Worm (Caenorhabditis elegans) whole organism, L4 larva: ENCODE measurements around the gene lyst-1.
A peak's percentile ranks its signal among the peaks of the same experiment; 100 is the strongest.

Experiments used
- Y105C5A.15 ChIP-seq: fragments of 200-800 bp; sonication (Bioruptor generic); IDR thresholded peaks from 2 replicates; pipeline ENCODE4 v1.3.6; 2022; ENCODE audit warnings: missing genetic modification characterization, missing compliant biosample characterization
- Y48G9A.11 ChIP-seq: fragments of 200-800 bp; sonication (Bioruptor generic); IDR thresholded peaks from 2 replicates; pipeline ENCODE4 v1.3.6; 2022; ENCODE audit warnings: missing genetic modification reagents, missing genetic modification characterization, missing compliant biosample characterization
- ZK337.2 ChIP-seq: fragments of 200-800 bp; sonication (Bioruptor generic); IDR thresholded peaks from 2 replicates; pipeline ENCODE4 v1.3.6; 2022; ENCODE audit warnings: missing genetic modification reagents, missing genetic modification characterization, missing compliant biosample characterization
- aha-1 ChIP-seq: fragments of 150-350 bp; peaks from one replicate; lab custom pipeline; 2014; ENCODE audit warnings: missing biosample characterization, missing genetic modification characterization
- ama-1 ChIP-seq: fragments of 150-350 bp; optimal IDR thresholded peaks from 2 replicates; lab custom pipeline; 2014; ENCODE audit warnings: inconsistent platforms, mixed read lengths
- attf-4 ChIP-seq: sonication (generic microtip); optimal IDR thresholded peaks from 3 replicates; lab custom pipeline; 2017; ENCODE audit warnings: missing biosample characterization, missing genetic modification characterization
- ceh-32 ChIP-seq: sonication (generic microtip); optimal IDR thresholded peaks from 2 replicates; lab custom pipeline; 2016; ENCODE audit warnings: mild to moderate bottlenecking, missing genetic modification characterization, missing compliant biosample characterization; ENCODE audit not compliant: poor library complexity
- ceh-44 ChIP-seq: fragments of 200-800 bp; sonication (Bioruptor generic); IDR thresholded peaks from 2 replicates; pipeline ENCODE4 v1.3.6; 2022; ENCODE audit warnings: missing genetic modification reagents, missing genetic modification characterization, missing compliant biosample characterization
- ceh-62 ChIP-seq: sonication (generic microtip); optimal IDR thresholded peaks from 2 replicates; lab custom pipeline; 2017; ENCODE audit warnings: missing biosample characterization, missing genetic modification characterization
- ceh-82 ChIP-seq: sonication (generic microtip); optimal IDR thresholded peaks from 2 replicates; lab custom pipeline; 2017; ENCODE audit warnings: missing biosample characterization, missing genetic modification characterization
- daf-8 ChIP-seq: fragments of 200-800 bp; sonication (Bioruptor generic); IDR thresholded peaks from 2 replicates; pipeline ENCODE4 v1.3.6; 2022; ENCODE audit warnings: missing genetic modification characterization, missing compliant biosample characterization
- dmd-6 ChIP-seq: fragments of 200-800 bp; sonication (Bioruptor generic); IDR thresholded peaks from 2 replicates; pipeline ENCODE4 v1.3.6; 2022; ENCODE audit warnings: missing genetic modification reagents, missing genetic modification characterization, missing compliant biosample characterization
- dmd-9 ChIP-seq: fragments of 200-800 bp; sonication (Bioruptor generic); IDR thresholded peaks from 2 replicates; pipeline ENCODE4 v1.3.6; 2022; ENCODE audit warnings: missing genetic modification reagents, missing genetic modification characterization, missing compliant biosample characterization
- duxl-1 ChIP-seq: sonication (generic microtip); optimal IDR thresholded peaks from 2 replicates; lab custom pipeline; 2016; ENCODE audit warnings: mild to moderate bottlenecking, missing genetic modification characterization, moderate library complexity, missing compliant biosample characterization; ENCODE audit not compliant: poor library complexity
- egl-43 ChIP-seq: fragments of 200-800 bp; sonication (Bioruptor generic); IDR thresholded peaks from 2 replicates; pipeline ENCODE4 v1.3.6; 2022; ENCODE audit warnings: missing genetic modification reagents, missing genetic modification characterization, missing compliant biosample characterization
- fkh-10 ChIP-seq: fragments of 150-350 bp; optimal IDR thresholded peaks from 2 replicates; lab custom pipeline; 2014; ENCODE audit warnings: missing biosample characterization, missing genetic modification reagents, missing genetic modification characterization
- fos-1 ChIP-seq: fragments of 150-350 bp; optimal IDR thresholded peaks from 2 replicates; lab custom pipeline; 2014; ENCODE audit warnings: missing biosample characterization, missing genetic modification characterization
- hmg-1.1 ChIP-seq: fragments of 200-800 bp; sonication (Bioruptor generic); IDR thresholded peaks from 2 replicates; pipeline ENCODE4 v1.3.6; 2022; ENCODE audit warnings: missing genetic modification reagents, missing genetic modification characterization, missing compliant biosample characterization
- jun-1 ChIP-seq: fragments of 150-350 bp; optimal IDR thresholded peaks from 2 replicates; lab custom pipeline; 2014; ENCODE audit warnings: missing biosample characterization, missing genetic modification reagents, missing genetic modification characterization
- lin-13 ChIP-seq: fragments of 150-350 bp; optimal IDR thresholded peaks from 2 replicates; lab custom pipeline; 2014; ENCODE audit warnings: missing biosample characterization, missing genetic modification reagents, missing genetic modification characterization
- lin-15B ChIP-seq: fragments of 150-350 bp; sonication (generic microtip); optimal IDR thresholded peaks from 3 replicates; lab custom pipeline; 2014; ENCODE audit warnings: missing biosample characterization, missing genetic modification characterization
- lin-38 ChIP-seq: fragments of 200-800 bp; sonication (Bioruptor generic); IDR thresholded peaks from 2 replicates; pipeline ENCODE4 v1.3.6; 2022; ENCODE audit warnings: missing genetic modification reagents, missing genetic modification characterization, missing compliant biosample characterization
- madf-5 ChIP-seq, 2 experiments: fragments of 200-800 bp; sonication (Bioruptor generic); IDR thresholded peaks; 2 replicates each; pipeline ENCODE4 v1.3.6; 2022; ENCODE audit warnings: missing compliant biosample characterization in 2 of 2, missing genetic modification characterization in 2 of 2
- madf-9 ChIP-seq: fragments of 200-800 bp; sonication (Bioruptor generic); conservative IDR thresholded peaks from 2 replicates; pipeline ENCODE4 v1.3.6; 2022; ENCODE audit warnings: missing genetic modification reagents, missing genetic modification characterization, missing compliant biosample characterization
- mdl-1 ChIP-seq, 2 experiments: fragments of 150-350 bp in 1 of 2; sonication (generic microtip) in 1 of 2; optimal IDR thresholded peaks; 2 replicates each; lab custom pipeline; 2014 to 2017; ENCODE audit warnings: missing biosample characterization in 2 of 2, missing genetic modification characterization in 2 of 2
- mdt-29 ChIP-seq: fragments of 200-800 bp; sonication (Bioruptor generic); IDR thresholded peaks from 2 replicates; pipeline ENCODE4 v1.3.6; 2022; ENCODE audit warnings: missing genetic modification reagents, missing genetic modification characterization, missing compliant biosample characterization
- mep-1 ChIP-seq: fragments of 150-350 bp; sonication (generic microtip); optimal IDR thresholded peaks from 3 replicates; lab custom pipeline; 2014; ENCODE audit warnings: missing biosample characterization, missing genetic modification characterization
- mes-2 ChIP-seq: sonication (generic microtip); optimal IDR thresholded peaks from 2 replicates; lab custom pipeline; 2016; ENCODE audit warnings: missing genotype, mild to moderate bottlenecking, missing genetic modification characterization, missing compliant biosample characterization; ENCODE audit not compliant: poor library complexity, severe bottlenecking
- nhr-10 ChIP-seq: fragments of 150-350 bp; optimal IDR thresholded peaks from 2 replicates; lab custom pipeline; 2014; ENCODE audit warnings: missing biosample characterization, missing genetic modification characterization
- nhr-11 ChIP-seq: fragments of 150-350 bp; optimal IDR thresholded peaks from 2 replicates; lab custom pipeline; 2014; ENCODE audit warnings: missing biosample characterization, missing genetic modification characterization
- nhr-28 ChIP-seq: fragments of 150-350 bp; optimal IDR thresholded peaks from 2 replicates; lab custom pipeline; 2014; ENCODE audit warnings: missing biosample characterization, missing genetic modification characterization
- nhr-41 ChIP-seq: fragments of 200-800 bp; sonication (Bioruptor generic); IDR thresholded peaks from 2 replicates; pipeline ENCODE4 v1.3.6; 2022; ENCODE audit warnings: missing genetic modification reagents, missing genetic modification characterization, missing compliant biosample characterization
- nhr-42 ChIP-seq: fragments of 200-800 bp; sonication (Bioruptor generic); IDR thresholded peaks from 2 replicates; pipeline ENCODE4 v1.3.6; 2022; ENCODE audit warnings: missing genetic modification characterization, missing compliant biosample characterization
- nhr-48 ChIP-seq: sonication (generic microtip); optimal IDR thresholded peaks from 2 replicates; lab custom pipeline; 2016; ENCODE audit warnings: mild to moderate bottlenecking, missing genetic modification characterization, missing compliant biosample characterization
- nhr-6 ChIP-seq: fragments of 150-350 bp; optimal IDR thresholded peaks from 2 replicates; lab custom pipeline; 2014; ENCODE audit warnings: missing biosample characterization, missing genetic modification characterization
- pha-4 ChIP-seq, 2 experiments: fragments of 150-350 bp in 1 of 2; fragments of 200-800 bp in 1 of 2; sonication (Bioruptor generic) in 1 of 2; IDR thresholded peaks in 1 of 2; optimal IDR thresholded peaks in 1 of 2; 2 replicates each; pipeline versions ENCODE4 v1.3.6 to Lab custom; 2014 to 2022; ENCODE audit warnings: missing genetic modification characterization in 2 of 2, missing genetic modification reagents in 2 of 2, missing biosample characterization in 1 of 2, missing compliant biosample characterization in 1 of 2
- php-3 ChIP-seq: fragments of 200-800 bp; sonication (Bioruptor generic); IDR thresholded peaks from 2 replicates; pipeline ENCODE4 v1.3.6; 2022; ENCODE audit warnings: missing genetic modification reagents, missing genetic modification characterization, missing compliant biosample characterization
- saeg-2 ChIP-seq: fragments of 200-800 bp; sonication (Bioruptor generic); IDR thresholded peaks from 2 replicates; pipeline ENCODE4 v1.3.6; 2022; ENCODE audit warnings: missing genetic modification reagents, missing genetic modification characterization, missing compliant biosample characterization
- snpc-1.2 ChIP-seq: fragments of 200-800 bp; sonication (Bioruptor generic); IDR thresholded peaks from 2 replicates; pipeline ENCODE4 v1.3.6; 2022; ENCODE audit warnings: missing genetic modification reagents, missing genetic modification characterization, missing compliant biosample characterization
- snpc-4 ChIP-seq: fragments of 150-350 bp; optimal IDR thresholded peaks from 2 replicates; lab custom pipeline; 2014; ENCODE audit warnings: missing biosample characterization, missing genetic modification characterization
- spr-1 ChIP-seq: sonication (generic microtip); optimal IDR thresholded peaks from 2 replicates; lab custom pipeline; 2016; ENCODE audit warnings: mild to moderate bottlenecking, missing genetic modification characterization, missing compliant biosample characterization
- spr-3 ChIP-seq: fragments of 200-800 bp; sonication (Bioruptor generic); optimal IDR thresholded peaks from 2 replicates; lab custom pipeline; 2018; ENCODE audit warnings: mild to moderate bottlenecking, missing genetic modification characterization, missing compliant biosample characterization
- tag-97 ChIP-seq: fragments of 200-800 bp; sonication (Bioruptor generic); IDR thresholded peaks from 2 replicates; pipeline ENCODE4 v1.3.6; 2022; ENCODE audit warnings: missing genetic modification characterization, missing compliant biosample characterization
- unc-130 ChIP-seq: sonication (generic microtip); optimal IDR thresholded peaks from 2 replicates; lab custom pipeline; 2016; ENCODE audit warnings: missing genetic modification reagents, missing genetic modification characterization, missing compliant biosample characterization
- unc-62 ChIP-seq, 3 experiments: fragments of 150-350 bp in 1 of 3; sonication (generic microtip); optimal IDR thresholded peaks in 2 of 3; peaks in 1 of 3; 1 replicate in 1 of 3; 2 replicates in 2 of 3; lab custom pipeline; 2014 to 2017; ENCODE audit warnings: missing biosample characterization in 3 of 3, missing genetic modification characterization in 3 of 3, missing genetic modification reagents in 3 of 3, missing genotype in 1 of 3
- zag-1 ChIP-seq: fragments of 150-350 bp; optimal IDR thresholded peaks from 2 replicates; lab custom pipeline; 2014; ENCODE audit warnings: missing biosample characterization, missing genetic modification characterization
- zfp-2 ChIP-seq: sonication (generic microtip); optimal IDR thresholded peaks from 2 replicates; lab custom pipeline; 2016; ENCODE audit warnings: mild to moderate bottlenecking, missing genetic modification characterization, missing compliant biosample characterization
- zfp-3 ChIP-seq: fragments of 200-800 bp; sonication (Bioruptor generic); conservative IDR thresholded peaks from 2 replicates; pipeline ENCODE4 v1.3.6; 2022; ENCODE audit warnings: missing genetic modification reagents, missing genetic modification characterization, missing compliant biosample characterization
- zip-2 ChIP-seq: fragments of 150-350 bp; optimal IDR thresholded peaks from 2 replicates; lab custom pipeline; 2014; ENCODE audit warnings: missing biosample characterization, missing genetic modification characterization
- ztf-11 ChIP-seq: fragments of 150-350 bp; optimal IDR thresholded peaks from 2 replicates; lab custom pipeline; 2014; ENCODE audit warnings: missing biosample characterization, missing genetic modification characterization
- ztf-7 ChIP-seq: fragments of 150-350 bp; optimal IDR thresholded peaks from 2 replicates; lab custom pipeline; 2014; ENCODE audit warnings: missing biosample characterization, missing genetic modification characterization

lyst-1 gene

ce11 chrX:12172482-12173134, 31.7 kb upstream of the lyst-1 start (continued):
- TF ChIP-seq duxl-1 (tag; lab: Kevin White, UChicago), result no peak
- TF ChIP-seq nhr-6, result no peak
- no peak for TF ChIP-seq lin-13 (GFP tag; lab: Kevin White, UChicago)
- no peak for TF ChIP-seq aha-1 (tag; lab: Kevin White, UChicago)
- TF ChIP-seq nhr-28 (tag; lab: Kevin White, UChicago), result peak; percentile 78
- no peak for TF ChIP-seq saeg-2 (GFP tag; lab: Robert Waterston, UW)
- TF ChIP-seq madf-9, result no peak
- TF ChIP-seq nhr-48 (tag; lab: Kevin White, UChicago), result peak; percentile 93
- no peak for TF ChIP-seq snpc-4 (tag; lab: Kevin White, UChicago)
- TF ChIP-seq spr-1, result no peak
- no peak for TF ChIP-seq zip-2 (tag; lab: Kevin White, UChicago)
- peak; percentile 37; the same call in 1 of the 2 replicates for TF ChIP-seq pha-4 (GFP tag; IDR thresholded peaks at IDR 0.05; lab: Robert Waterston, UW)
- TF ChIP-seq pha-4 (tag; optimal IDR thresholded peaks at IDR 0.05; lab: Kevin White, UChicago), result no peak
- TF ChIP-seq ceh-62 (tag; lab: Kevin White, UChicago), result no peak
- TF ChIP-seq egl-43 (GFP tag; lab: Robert Waterston, UW), result no peak
- no peak for TF ChIP-seq fkh-10 (GFP tag; lab: Kevin White, UChicago)
- no peak for TF ChIP-seq mdt-29 (GFP tag; lab: Robert Waterston, UW)
- no peak for TF ChIP-seq nhr-11 (tag; lab: Kevin White, UChicago)
- TF ChIP-seq fos-1 (tag; lab: Kevin White, UChicago), result no peak
- no peak for TF ChIP-seq Y48G9A.11 (GFP tag; lab: Robert Waterston, UW)
- no peak for TF ChIP-seq ceh-82 (tag; lab: Kevin White, UChicago)
- TF ChIP-seq ceh-32 (tag; lab: Kevin White, UChicago), result no peak
- TF ChIP-seq ztf-11 (tag; lab: Kevin White, UChicago), result no peak
- no peak for TF ChIP-seq daf-8 (GFP tag; lab: Robert Waterston, UW)
- TF ChIP-seq ZK337.2 (GFP tag; lab: Robert Waterston, UW), result no peak
- TF ChIP-seq unc-62 (GFP tag; optimal IDR thresholded peaks at IDR 0.05 in 1 of 2; lab: Kevin White, UChicago), result no peak
- TF ChIP-seq unc-62 (tag; optimal IDR thresholded peaks at IDR 0.05; lab: Kevin White, UChicago), result no peak
- no peak for TF ChIP-seq ama-1 (lab: Kevin White, UChicago)
- no peak for TF ChIP-seq lin-38
- no peak for TF ChIP-seq attf-4 (tag; lab: Kevin White, UChicago)
- no peak for TF ChIP-seq ceh-44
- TF ChIP-seq spr-3 (GFP tag; lab: Kevin White, UChicago), result no peak
- no peak for TF ChIP-seq madf-5 (GFP tag; IDR thresholded peaks at IDR 0.05; lab: Robert Waterston, UW)
- no peak for TF ChIP-seq zfp-3
- TF ChIP-seq hmg-1.1 (GFP tag; lab: Robert Waterston, UW), result peak; percentile 20; the same call in 1 of the 2 replicates
- no peak for TF ChIP-seq dmd-9 (GFP tag; lab: Robert Waterston, UW)
- TF ChIP-seq snpc-1.2 (GFP tag; lab: Robert Waterston, UW), result no peak
- TF ChIP-seq tag-97 (GFP tag; lab: Robert Waterston, UW), result no peak
- peak; percentile 64 for TF ChIP-seq nhr-10 (tag; lab: Kevin White, UChicago)
- peak; percentile 49 for TF ChIP-seq mep-1 (tag; lab: Kevin White, UChicago)
- peak; percentile 46 for TF ChIP-seq mes-2 (tag; lab: Kevin White, UChicago)
- TF ChIP-seq nhr-42 (GFP tag; lab: Robert Waterston, UW), result no peak
- no peak for TF ChIP-seq Y105C5A.15 (GFP tag; lab: Robert Waterston, UW)
- TF ChIP-seq nhr-41 (GFP tag; lab: Robert Waterston, UW), result no peak
- peak in 1 of 2 experiments; percentile 11 for TF ChIP-seq mdl-1 (tag; optimal IDR thresholded peaks at IDR 0.05; lab: Kevin White, UChicago)
- TF ChIP-seq php-3 (GFP tag; lab: Robert Waterston, UW), result peak; percentile 70; the same call in 1 of the 2 replicates
- no peak for TF ChIP-seq zag-1
- TF ChIP-seq lin-15B (tag; lab: Kevin White, UChicago), result no peak
- TF ChIP-seq ztf-7 (tag; lab: Kevin White, UChicago), result peak; percentile 61
- TF ChIP-seq dmd-6 (GFP tag; lab: Robert Waterston, UW), result peak; percentile 96
- TF ChIP-seq zfp-2 (tag; lab: Kevin White, UChicago), result no peak
- TF ChIP-seq jun-1 (tag; lab: Kevin White, UChicago), result no peak
- TF ChIP-seq unc-130 (GFP tag; lab: Kevin White, UChicago), result no peak
